Fruit fly (Drosophila melanogaster) whole organism, wandering third instar larva: Measurements from ENCODE around the gene CG14294.

Source experiments
- Dif ChIP-seq: fragments of 200-275, 200-300 bp; sonication (Bioruptor generic); optimal IDR thresholded peaks from 2 replicates; lab custom pipeline; 2018; ENCODE audit warnings: missing biosample characterization, missing genetic modification characterization; ENCODE audit not compliant: partially characterized antibody
- Rel ChIP-seq, 2 experiments: fragments of 200-800 bp; sonication (Bioruptor generic) in 1 of 2; optimal IDR thresholded peaks; 2 replicates in 1 of 2; 3 replicates in 1 of 2; lab custom pipeline; 2016 to 2019; ENCODE audit warnings: mild to moderate bottlenecking in 2 of 2, missing biosample characterization in 2 of 2, missing genetic modification characterization in 2 of 2, moderate library complexity in 1 of 2
- h ChIP-seq: fragments of 200-800 bp; sonication (Bioruptor generic); optimal IDR thresholded peaks from 3 replicates; lab custom pipeline; 2016; ENCODE audit warnings: missing biosample characterization, mild to moderate bottlenecking, missing genetic modification characterization
- psq ChIP-seq: fragments of 200-800 bp; sonication (Bioruptor generic); optimal IDR thresholded peaks from 3 replicates; lab custom pipeline; 2017; ENCODE audit warnings: missing biosample characterization, mild to moderate bottlenecking, missing genetic modification characterization, moderate library complexity
- rgr ChIP-seq: fragments of 200-800 bp; sonication (Bioruptor generic); optimal IDR thresholded peaks from 3 replicates; lab custom pipeline; 2016; ENCODE audit warnings: missing biosample characterization, mild to moderate bottlenecking, missing genetic modification characterization
- tai ChIP-seq: sonication (Bioruptor generic); optimal IDR thresholded peaks from 2 replicates; lab custom pipeline; 2016; ENCODE audit warnings: missing biosample characterization, missing genetic modification characterization

- TF ChIP-seq h (no peak), tai (GFP tag; lab: Kevin White, UChicago) (no peak), Rel (GFP tag; optimal IDR thresholded peaks at IDR 0.05; lab: Kevin White, UChicago) (no peak), Rel (tag; optimal IDR thresholded peaks at IDR 0.05; lab: Kevin White, UChicago) (peak; percentile 76), rgr (peak; percentile 2), Dif (peak; percentile 7), psq (GFP tag; lab: Kevin White, UChicago) (no peak)
These were observed 12.7 kb upstream of the CG14294 start, which contains the start of gene Xrp1 for dm6 chr3R:18914594-18915275.
